Worm (Caenorhabditis elegans): ENCODE measurements around the gene F58F12.2.
A peak's percentile ranks its signal among the peaks of the same experiment; 100 is the strongest.

The F58F12.2 gene

DNA sequence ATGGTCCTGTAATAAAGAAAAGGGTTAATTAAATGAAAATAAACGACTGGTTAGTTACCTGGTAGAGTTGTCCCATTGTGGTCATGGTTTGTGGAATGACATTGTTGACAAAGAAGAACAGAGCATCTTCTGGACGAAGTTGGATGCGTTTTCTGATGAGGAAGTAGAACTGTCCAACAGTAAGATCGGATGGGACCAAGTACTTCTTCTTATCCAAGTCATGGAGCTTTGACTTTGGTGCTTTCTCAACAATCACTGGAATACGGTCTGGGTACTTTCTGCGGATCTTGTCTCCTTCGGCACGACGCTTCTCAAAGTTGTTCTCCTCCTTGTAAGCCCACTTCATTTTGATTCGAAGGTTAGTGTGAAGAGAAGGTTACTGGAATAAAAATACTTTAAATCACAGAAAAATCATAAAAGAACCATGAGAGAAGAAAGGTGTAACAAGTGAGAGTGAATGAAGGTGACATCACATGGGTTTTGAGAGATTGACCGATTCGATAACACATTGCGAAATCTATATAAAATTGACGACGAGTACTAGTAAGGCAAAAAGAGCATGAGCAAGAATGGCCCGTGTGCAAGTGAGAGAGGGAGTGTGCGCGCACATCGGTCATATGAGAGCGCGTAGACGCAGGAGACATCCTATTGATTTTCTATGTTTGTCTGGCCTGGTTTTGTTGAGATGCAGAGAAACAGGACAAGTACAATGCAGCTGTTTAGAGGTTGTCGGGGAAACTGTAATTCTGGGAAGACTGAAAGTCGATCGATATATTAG is 40.3 kb downstream of the F58F12.2 start, which contains the start of gene lgg-1 (continued):
- TF ChIP-seq aha-1 (tag; optimal IDR thresholded peaks at IDR 0.05) (no peak), nhr-28 (tag; optimal IDR thresholded peaks at IDR 0.05) (no peak), nhr-77 (tag; optimal IDR thresholded peaks at IDR 0.05) (no peak), tlp-1 (tag; optimal IDR thresholded peaks at IDR 0.05) (no peak), C04F5.9 (tag; optimal IDR thresholded peaks at IDR 0.05) (no peak), ceh-8 (GFP tag; optimal IDR thresholded peaks at IDR 0.05) (no peak), lin-35 (GFP tag; optimal IDR thresholded peaks at IDR 0.05) (peak; percentile 49 to 53), lin-14 (GFP tag; optimal IDR thresholded peaks at IDR 0.05) (peak; percentile 84), nhr-12 (tag; optimal IDR thresholded peaks at IDR 0.05) (no peak), ceh-90 (tag; optimal IDR thresholded peaks at IDR 0.05) (no peak), nhr-47 (tag; optimal IDR thresholded peaks at IDR 0.05) (peak; percentile 62), ces-1 (GFP tag; optimal IDR thresholded peaks at IDR 0.05) (no peak), fkh-4 (tag; optimal IDR thresholded peaks at IDR 0.05; ENCODE audit: borderline replicate concordance) (no peak), nhr-76 (tag; optimal IDR thresholded peaks at IDR 0.05) (no peak), egl-27 (tag; optimal IDR thresholded peaks at IDR 0.05) (peak in 1 of 2 experiments; percentile 14), vab-15 (tag; optimal IDR thresholded peaks at IDR 0.05) (peak; percentile 68), sup-37 (GFP tag; optimal IDR thresholded peaks at IDR 0.05) (peak; percentile 35), pax-3 (tag; optimal IDR thresholded peaks at IDR 0.05) (peak; percentile 55), unc-30 (tag; optimal IDR thresholded peaks at IDR 0.05) (no peak), swsn-7 (tag; optimal IDR thresholded peaks at IDR 0.05) (peak; percentile 71), nhr-11 (tag; optimal IDR thresholded peaks at IDR 0.05) (no peak), lsy-2 (tag; optimal IDR thresholded peaks at IDR 0.05) (peak; percentile 39 to 61), aly-2 (tag; optimal IDR thresholded peaks at IDR 0.05) (no peak), nhr-90 (tag; optimal IDR thresholded peaks at IDR 0.05; ENCODE audit: poor library complexity) (peak; percentile 25), irx-1 (tag; optimal IDR thresholded peaks at IDR 0.05) (no peak), jun-1 (tag; optimal IDR thresholded peaks at IDR 0.05) (peak; percentile 67), egl-13 (tag; optimal IDR thresholded peaks at IDR 0.05) (peak; percentile 47), efl-1 (optimal IDR thresholded peaks at IDR 0.05) (peak; percentile 56 to 58), efl-1 (GFP tag; optimal IDR thresholded peaks at IDR 0.05 in 1 of 2) (peak in 1 of 2 experiments; percentile 95), C34B4.2 (tag; optimal IDR thresholded peaks at IDR 0.05) (no peak), xbp-1 (tag; optimal IDR thresholded peaks at IDR 0.05) (peak; percentile 50), zip-4 (GFP tag; optimal IDR thresholded peaks at IDR 0.05) (peak; percentile 81), snu-23 (GFP tag; optimal IDR thresholded peaks at IDR 0.05) (peak; percentile 83), fkh-10 (GFP tag; optimal IDR thresholded peaks at IDR 0.05) (peak; percentile 23), nhr-20 (tag; optimal IDR thresholded peaks at IDR 0.05) (peak; percentile 70), ztf-11 (tag; optimal IDR thresholded peaks at IDR 0.05) (peak in 1 of 2 experiments; percentile 39), unc-62 (GFP tag; optimal IDR thresholded peaks at IDR 0.05) (no peak), fos-1 (tag; optimal IDR thresholded peaks at IDR 0.05) (peak; percentile 32), nhr-84 (tag; optimal IDR thresholded peaks at IDR 0.05) (no peak), unc-98 (GFP tag; IDR thresholded peaks at IDR 0.05) (no peak), lin-13 (GFP tag; optimal IDR thresholded peaks at IDR 0.05) (peak; percentile 50), mef-2 (tag; optimal IDR thresholded peaks at IDR 0.05) (no peak), alr-1 (tag; optimal IDR thresholded peaks at IDR 0.05; ENCODE audit: borderline replicate concordance) (no peak), nhr-85 (tag) (peak; percentile 80), mep-1 (tag; optimal IDR thresholded peaks at IDR 0.05) (peak; percentile 77), ztf-4 (tag; optimal IDR thresholded peaks at IDR 0.05) (peak; percentile 54), unc-130 (tag; optimal IDR thresholded peaks at IDR 0.05) (no peak), snpc-4 (tag; optimal IDR thresholded peaks at IDR 0.05) (peak; percentile 14), hlh-17 (GFP tag; optimal IDR thresholded peaks at IDR 0.05; ENCODE audit: borderline replicate concordance) (no peak), sptf-1 (tag; optimal IDR thresholded peaks at IDR 0.05) (no peak), hlh-4 (tag; optimal IDR thresholded peaks at IDR 0.05) (peak; percentile 17), hpl-2 (GFP tag; optimal IDR thresholded peaks at IDR 0.05) (no peak), blmp-1 (tag; optimal IDR thresholded peaks at IDR 0.05) (peak; percentile 76)
